Fruit fly (Drosophila melanogaster) whole organism, embryonic: Measurements from ENCODE around the gene CG32267.

Experiments
- ATbp ChIP-seq: fragments of 200-800 bp; sonication (Bioruptor generic); optimal IDR thresholded peaks from 2 replicates; lab custom pipeline; 2017; ENCODE audit warnings: missing biosample characterization, mild to moderate bottlenecking, missing genetic modification characterization, missing genetic modification reagents
- Bteb2 ChIP-seq: fragments of 200-800 bp; sonication (Bioruptor generic); optimal IDR thresholded peaks from 2 replicates; lab custom pipeline; 2016; ENCODE audit warnings: missing biosample characterization, missing genetic modification characterization
- CG10543 ChIP-seq: fragments of 200-800 bp; sonication (Bioruptor generic); optimal IDR thresholded peaks from 3 replicates; lab custom pipeline; 2017; ENCODE audit warnings: missing biosample characterization, mild to moderate bottlenecking, missing genetic modification characterization, moderate library complexity
- CG11456 ChIP-seq: fragments of 200-800 bp; sonication (Bioruptor generic); IDR thresholded peaks from 3 replicates; pipeline ENCODE4 v1.3.6; 2022; ENCODE audit warnings: missing biosample characterization, missing genetic modification characterization
- CG11696 ChIP-seq: fragments of 200-800 bp; sonication (Bioruptor generic); IDR thresholded peaks from 2 replicates; pipeline ENCODE4 v1.3.6; 2022; ENCODE audit warnings: missing biosample characterization, missing genetic modification characterization
- CG1233 ChIP-seq: fragments of 200-800 bp; sonication (Bioruptor generic); optimal IDR thresholded peaks from 4 replicates; lab custom pipeline; 2018; ENCODE audit warnings: missing biosample characterization, mild to moderate bottlenecking, missing genetic modification characterization
- CG13424 ChIP-seq: fragments of 200-800 bp; sonication (Bioruptor generic); optimal IDR thresholded peaks from 2 replicates; lab custom pipeline; 2019; ENCODE audit warnings: missing biosample characterization, mild to moderate bottlenecking, missing genetic modification characterization, moderate library complexity
- CG14710 ChIP-seq: fragments of 200-800 bp; sonication (Bioruptor generic); optimal IDR thresholded peaks from 3 replicates; lab custom pipeline; 2019; ENCODE audit warnings: missing biosample characterization, mild to moderate bottlenecking, missing genetic modification characterization, moderate library complexity
- CG16863 ChIP-seq: fragments of 200-800 bp; sonication (Bioruptor generic); optimal IDR thresholded peaks from 3 replicates; lab custom pipeline; 2016; ENCODE audit warnings: missing biosample characterization, missing genetic modification characterization
- CG18011 ChIP-seq: fragments of 200-800 bp; sonication (Bioruptor generic); optimal IDR thresholded peaks from 2 replicates; lab custom pipeline; 2017; ENCODE audit warnings: missing biosample characterization, missing genetic modification characterization, mild to moderate bottlenecking, moderate library complexity, missing genotype
- CG31388 ChIP-seq: fragments of 200-800 bp; sonication (Bioruptor generic); optimal IDR thresholded peaks from 2 replicates; lab custom pipeline; 2016; ENCODE audit warnings: missing biosample characterization, missing genetic modification characterization
- CG31441 ChIP-seq: fragments of 200-800 bp; sonication (Bioruptor generic); IDR thresholded peaks from 2 replicates; pipeline ENCODE4 v1.3.6; 2022; ENCODE audit warnings: missing biosample characterization, missing genetic modification characterization
- CG33213 ChIP-seq: fragments of 200-800 bp; sonication (Bioruptor generic); optimal IDR thresholded peaks from 3 replicates; lab custom pipeline; 2016; ENCODE audit warnings: missing biosample characterization, missing genetic modification characterization
- CG42726 ChIP-seq: fragments of 200-800 bp; sonication (Bioruptor generic); IDR thresholded peaks from 2 replicates; pipeline ENCODE4 v1.3.6; 2022; ENCODE audit warnings: missing biosample characterization, missing genetic modification characterization; ENCODE audit not compliant: partially characterized antibody
- CG4820 ChIP-seq: fragments of 200-800 bp; sonication (Bioruptor generic); optimal IDR thresholded peaks from 3 replicates; lab custom pipeline; 2016; ENCODE audit warnings: missing biosample characterization, missing genetic modification characterization
- CG9817 ChIP-seq: fragments of 200-800 bp; sonication (Bioruptor generic); optimal IDR thresholded peaks from 2 replicates; lab custom pipeline; 2018; ENCODE audit warnings: missing biosample characterization, mild to moderate bottlenecking, missing genetic modification characterization, moderate library complexity
- CHES-1-like ChIP-seq: fragments of 200-800 bp; sonication (Bioruptor generic); optimal IDR thresholded peaks from 2 replicates; lab custom pipeline; 2016; ENCODE audit warnings: missing biosample characterization, missing genetic modification characterization
- CTCF ChIP-seq: fragments of 200-800 bp; sonication (Bioruptor generic); optimal IDR thresholded peaks from 2 replicates; lab custom pipeline; 2017; ENCODE audit warnings: missing biosample characterization, mild to moderate bottlenecking, missing genetic modification characterization, moderate library complexity
- Dfd ChIP-seq, 2 experiments: fragments of >200 bp; optimal IDR thresholded peaks; 2 replicates each; lab custom pipeline; 2017; ENCODE audit warnings: missing biosample characterization in 2 of 2, missing genetic modification characterization in 2 of 2
- Doc3 ChIP-seq: fragments of 200-800 bp; sonication (Bioruptor generic); IDR thresholded peaks from 3 replicates; pipeline ENCODE4 v1.3.6; 2022; ENCODE audit warnings: missing biosample characterization, missing genetic modification characterization; ENCODE audit not compliant: partially characterized antibody
- Elba2 ChIP-seq: fragments of 200-800 bp; sonication (Bioruptor generic); optimal IDR thresholded peaks from 3 replicates; lab custom pipeline; 2016; ENCODE audit warnings: missing biosample characterization, missing genetic modification characterization
- Ets97D ChIP-seq: fragments of 200-800 bp; sonication (Bioruptor generic); optimal IDR thresholded peaks from 3 replicates; lab custom pipeline; 2016; ENCODE audit warnings: missing biosample characterization, missing genetic modification characterization
- HHEX ChIP-seq: fragments of 200-800 bp; sonication (Bioruptor generic); optimal IDR thresholded peaks from 3 replicates; lab custom pipeline; 2017; ENCODE audit warnings: missing biosample characterization, mild to moderate bottlenecking, missing genetic modification characterization, missing genetic modification reagents
- HLHmδ ChIP-seq: fragments of 200-800 bp; sonication (Bioruptor generic); optimal IDR thresholded peaks from 2 replicates; lab custom pipeline; 2018; ENCODE audit warnings: missing biosample characterization, mild to moderate bottlenecking, missing genetic modification characterization, moderate library complexity
- NC2α ChIP-seq: fragments of 200-800 bp; sonication (Bioruptor generic); optimal IDR thresholded peaks from 2 replicates; lab custom pipeline; 2016; ENCODE audit warnings: missing biosample characterization, missing genetic modification characterization
- Nf-YA ChIP-seq: fragments of 200-800 bp; sonication (Bioruptor generic); IDR thresholded peaks from 2 replicates; pipeline ENCODE4 v1.3.6; 2022; ENCODE audit warnings: missing biosample characterization, missing genetic modification characterization
- Six4 ChIP-seq: fragments of 200-800 bp; sonication (Bioruptor generic); optimal IDR thresholded peaks from 2 replicates; lab custom pipeline; 2016; ENCODE audit warnings: missing biosample characterization, missing genetic modification characterization
- ap ChIP-seq: fragments of 200-800 bp; sonication (Bioruptor generic); IDR thresholded peaks from 2 replicates; pipeline ENCODE4 v1.3.6; 2022; ENCODE audit warnings: missing biosample characterization, missing genetic modification characterization
- bigmax ChIP-seq: fragments of 200-800 bp; sonication (Bioruptor generic); optimal IDR thresholded peaks from 2 replicates; lab custom pipeline; 2018; ENCODE audit warnings: missing biosample characterization, mild to moderate bottlenecking, missing genetic modification characterization
- bowl ChIP-seq: fragments of 200-800 bp; sonication (Bioruptor generic); IDR thresholded peaks from 2 replicates; pipeline ENCODE4 v1.3.6; 2022; ENCODE audit warnings: missing biosample characterization, missing genetic modification characterization
- caup ChIP-seq: fragments of 200-800 bp; sonication (Bioruptor generic); optimal IDR thresholded peaks from 3 replicates; lab custom pipeline; 2017; ENCODE audit warnings: missing biosample characterization, mild to moderate bottlenecking, missing genetic modification characterization, moderate library complexity; ENCODE audit not compliant: severe bottlenecking
- cg ChIP-seq: fragments of 200-800 bp; sonication (Bioruptor generic); optimal IDR thresholded peaks from 3 replicates; lab custom pipeline; 2019; ENCODE audit warnings: missing biosample characterization, mild to moderate bottlenecking, missing genetic modification characterization, moderate library complexity
- ci ChIP-seq: fragments of 200-800 bp; sonication (Bioruptor generic); IDR thresholded peaks from 3 replicates; pipeline ENCODE4 v1.3.6; 2022; ENCODE audit warnings: missing biosample characterization, missing genetic modification characterization
- corto ChIP-seq: fragments of 200-800 bp; sonication (Bioruptor generic); optimal IDR thresholded peaks from 2 replicates; lab custom pipeline; 2016; ENCODE audit warnings: missing biosample characterization, mild to moderate bottlenecking, missing genetic modification characterization, moderate library complexity
- en ChIP-seq: fragments of 200-800 bp; sonication (Bioruptor generic); optimal IDR thresholded peaks from 2 replicates; lab custom pipeline; 2016; ENCODE audit warnings: missing biosample characterization, missing genetic modification characterization
- ewg ChIP-seq: fragments of 200-800 bp; sonication (Bioruptor generic); optimal IDR thresholded peaks from 3 replicates; lab custom pipeline; 2017; ENCODE audit warnings: mild to moderate bottlenecking, missing biosample characterization, missing genetic modification reagents, missing genetic modification characterization
- fd102C ChIP-seq: fragments of 200-800 bp; sonication (Bioruptor generic); optimal IDR thresholded peaks from 2 replicates; lab custom pipeline; 2018; ENCODE audit warnings: missing biosample characterization, mild to moderate bottlenecking, missing genetic modification characterization, moderate library complexity
- hkb ChIP-seq, 2 experiments: fragments of 200-800 bp in 1 of 2; fragments of >200 bp in 1 of 2; sonication (Bioruptor generic) in 1 of 2; IDR thresholded peaks in 1 of 2; optimal IDR thresholded peaks in 1 of 2; 2 replicates each; pipeline versions ENCODE4 v1.3.6 to Lab custom; 2017 to 2022; ENCODE audit warnings: missing biosample characterization in 1 of 2, missing genetic modification characterization in 1 of 2
- klu ChIP-seq: fragments of 200-800 bp; sonication (Bioruptor generic); IDR thresholded peaks from 2 replicates; pipeline ENCODE4 v1.3.6; 2022; ENCODE audit warnings: missing biosample characterization, missing genetic modification characterization
- nerfin-2 ChIP-seq: fragments of 200-800 bp; sonication (Bioruptor generic); IDR thresholded peaks from 2 replicates; pipeline ENCODE4 v1.3.6; 2022; ENCODE audit warnings: missing biosample characterization, missing genetic modification characterization; ENCODE audit not compliant: partially characterized antibody
- ranshi ChIP-seq: fragments of 200-800 bp; sonication (Bioruptor generic); IDR thresholded peaks from 2 replicates; pipeline ENCODE4 v1.3.6; 2022; ENCODE audit warnings: missing biosample characterization, missing genetic modification characterization
- row ChIP-seq: fragments of 200-800 bp; sonication (Bioruptor generic); IDR thresholded peaks from 3 replicates; pipeline ENCODE4 v1.3.6; 2022; ENCODE audit warnings: missing biosample characterization, missing genetic modification characterization
- sim ChIP-seq: fragments of 200-800 bp; sonication (Bioruptor generic); IDR thresholded peaks from 2 replicates; pipeline ENCODE4 v1.3.6; 2022; ENCODE audit warnings: missing biosample characterization, missing genetic modification characterization
- slou ChIP-seq: fragments of 200-800 bp; sonication (Bioruptor generic); optimal IDR thresholded peaks from 3 replicates; lab custom pipeline; 2016; ENCODE audit warnings: missing biosample characterization, missing genetic modification characterization
- sr ChIP-seq: fragments of 200-800 bp; sonication (Bioruptor generic); IDR thresholded peaks from 3 replicates; pipeline ENCODE4 v1.3.6; 2022; ENCODE audit warnings: missing biosample characterization, missing genetic modification characterization
- ssp ChIP-seq: fragments of 200-800 bp; sonication (Bioruptor generic); IDR thresholded peaks from 2 replicates; pipeline ENCODE4 v1.3.6; 2022; ENCODE audit warnings: missing biosample characterization, missing genetic modification characterization
- tgo ChIP-seq: fragments of 200-800 bp; sonication (Bioruptor generic); IDR thresholded peaks from 3 replicates; pipeline ENCODE4 v1.3.6; 2022; ENCODE audit warnings: missing biosample characterization, missing genetic modification characterization
- tin ChIP-seq: fragments of 200-800 bp; sonication (Bioruptor generic); optimal IDR thresholded peaks from 3 replicates; lab custom pipeline; 2016; ENCODE audit warnings: missing biosample characterization, missing genetic modification characterization
- trem ChIP-seq: fragments of 200-800 bp; optimal IDR thresholded peaks from 3 replicates; lab custom pipeline; 2019; ENCODE audit warnings: missing biosample characterization, mild to moderate bottlenecking, missing genetic modification characterization, moderate library complexity
- vfl ChIP-seq: fragments of 200-800 bp; sonication (Bioruptor generic); optimal IDR thresholded peaks from 2 replicates; lab custom pipeline; 2016; ENCODE audit warnings: missing biosample characterization, missing genetic modification characterization
- wdn ChIP-seq: fragments of 200-800 bp; sonication (Bioruptor generic); IDR thresholded peaks from 2 replicates; pipeline ENCODE4 v1.3.6; 2022; ENCODE audit warnings: missing biosample characterization, missing genetic modification characterization

The CG32267 gene

dm6 chr3L:3492116-3492747, 20.3 kb upstream of the CG32267 start (continued):
- TF ChIP-seq bigmax (GFP tag; lab: Kevin White, UChicago) (no peak), sr (GFP tag; lab: Robert Waterston, UW) (no peak), CG10543 (no peak), tgo (GFP tag; lab: Robert Waterston, UW) (no peak; the same call in 2 of the 3 replicates), CG11456 (no peak), CG31441 (no peak), CG11696 (GFP tag; lab: Robert Waterston, UW) (no peak), CG13424 (peak; percentile 27), CG31388 (GFP tag; lab: Kevin White, UChicago) (no peak), tin (no peak), CG4820 (GFP tag; lab: Kevin White, UChicago) (no peak), CHES-1-like (no peak), Dfd (GFP tag; optimal IDR thresholded peaks at IDR 0.05; lab: Kevin White, UChicago) (no peak), HLHmδ (GFP tag; lab: Kevin White, UChicago) (no peak), HHEX (GFP tag; lab: Kevin White, UChicago) (no peak), slou (no peak), corto (no peak), Doc3 (GFP tag; lab: Robert Waterston, UW) (no peak), CG9817 (tag; lab: Kevin White, UChicago) (no peak), Elba2 (GFP tag; lab: Kevin White, UChicago) (no peak), ci (GFP tag; lab: Robert Waterston, UW) (no peak), nerfin-2 (GFP tag; lab: Robert Waterston, UW) (no peak), Six4 (GFP tag; lab: Kevin White, UChicago) (no peak), Nf-YA (no peak), CG42726 (GFP tag; lab: Robert Waterston, UW) (no peak), trem (tag; lab: Kevin White, UChicago) (no peak), klu (GFP tag; lab: Robert Waterston, UW) (no peak), ATbp (no peak), ewg (GFP tag; lab: Kevin White, UChicago) (no peak), CG14710 (tag; lab: Kevin White, UChicago) (no peak), ap (GFP tag; lab: Robert Waterston, UW) (no peak), CTCF (GFP tag; lab: Kevin White, UChicago) (peak; percentile 77), Bteb2 (GFP tag; lab: Kevin White, UChicago) (peak; percentile 5), Ets97D (GFP tag; lab: Kevin White, UChicago) (no peak), wdn (GFP tag; lab: Robert Waterston, UW) (no peak), hkb (optimal IDR thresholded peaks at IDR 0.05; lab: Kevin White, UChicago) (no peak), hkb (GFP tag; IDR thresholded peaks at IDR 0.05; lab: Robert Waterston, UW) (no peak), caup (GFP tag; lab: Kevin White, UChicago) (no peak), sim (GFP tag; lab: Robert Waterston, UW) (no peak), bowl (no peak), fd102C (no peak), ssp (GFP tag; lab: Robert Waterston, UW) (no peak), CG1233 (no peak), CG18011 (no peak), row (peak; percentile 65), NC2α (GFP tag; lab: Kevin White, UChicago) (no peak), ranshi (GFP tag; lab: Robert Waterston, UW) (no peak), vfl (GFP tag; lab: Kevin White, UChicago) (no peak), en (GFP tag; lab: Kevin White, UChicago) (no peak), CG33213 (no peak), cg (GFP tag; lab: Kevin White, UChicago) (no peak), CG16863 (GFP tag; lab: Kevin White, UChicago) (no peak)
